Worm (Caenorhabditis elegans) whole organism, L4/young adult: Measurements from ENCODE around the gene K03H6.1.

Experiments used
- W03F9.2 ChIP-seq: fragments of 150-350 bp; optimal IDR thresholded peaks from 2 replicates; lab custom pipeline; 2014; ENCODE audit warnings: missing biosample characterization, missing genetic modification characterization
- dao-5 ChIP-seq: sonication (generic microtip); optimal IDR thresholded peaks from 2 replicates; lab custom pipeline; 2016; ENCODE audit warnings: missing genotype, missing genetic modification characterization, moderate library complexity, missing compliant biosample characterization
- him-1 ChIP-seq: sonication (generic microtip); optimal IDR thresholded peaks from 2 replicates; lab custom pipeline; 2016; ENCODE audit warnings: missing genotype, missing genetic modification reagents, missing genetic modification characterization, missing compliant biosample characterization

The K03H6.1 gene

DNA sequence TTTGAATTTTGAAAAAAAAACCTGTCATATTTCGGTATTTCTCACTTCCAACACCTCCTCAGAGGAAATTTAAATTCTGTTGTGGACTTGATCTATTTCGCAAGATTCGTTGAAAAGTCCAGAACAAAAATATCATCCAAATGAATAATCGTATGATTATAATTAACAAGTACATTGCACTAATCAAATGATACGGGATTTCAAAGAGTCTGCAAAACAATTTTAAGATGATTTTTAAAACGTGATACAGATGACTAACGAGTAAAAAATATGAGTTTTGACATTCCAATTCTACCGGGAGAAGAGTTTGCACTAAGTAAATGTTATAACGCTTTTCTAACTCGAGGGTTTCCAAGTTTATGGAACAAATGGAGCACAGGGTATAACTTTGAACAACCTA is 1.2 kb upstream of the K03H6.1 start:
- TF ChIP-seq him-1 (tag; lab: Kevin White, UChicago) (no peak), dao-5 (tag; lab: Kevin White, UChicago) (no peak), W03F9.2 (tag; lab: Kevin White, UChicago) (no peak)

DNA sequence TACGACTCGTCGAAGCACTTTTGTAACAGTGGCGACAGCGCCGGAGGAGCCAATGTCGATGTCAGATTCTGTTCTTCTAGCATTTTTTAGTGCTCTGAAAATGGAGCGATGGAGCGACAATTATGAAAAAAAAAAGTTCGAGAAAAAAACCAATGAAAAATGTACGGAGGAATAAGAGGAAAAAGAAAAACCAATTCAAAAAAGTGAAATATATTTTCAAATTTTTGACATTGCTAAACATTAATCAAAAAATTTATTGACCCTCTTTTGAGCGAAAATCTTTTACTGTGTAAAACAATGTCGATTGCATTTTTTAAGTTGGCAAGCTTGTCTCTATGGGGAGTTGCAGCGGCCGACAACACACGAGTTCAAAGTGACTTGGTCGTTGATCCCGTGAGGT is 12.8 kb downstream of the K03H6.1 start, which contains the start of gene K03H6.5:
K03H6.5 (minus strand) TSS at position 101 of the 400 bp plus-strand sequence.
- TF ChIP-seq him-1 (tag; lab: Kevin White, UChicago): no peak
- no peak for TF ChIP-seq dao-5 (tag; lab: Kevin White, UChicago)
- TF ChIP-seq W03F9.2 (tag; lab: Kevin White, UChicago): no peak

DNA sequence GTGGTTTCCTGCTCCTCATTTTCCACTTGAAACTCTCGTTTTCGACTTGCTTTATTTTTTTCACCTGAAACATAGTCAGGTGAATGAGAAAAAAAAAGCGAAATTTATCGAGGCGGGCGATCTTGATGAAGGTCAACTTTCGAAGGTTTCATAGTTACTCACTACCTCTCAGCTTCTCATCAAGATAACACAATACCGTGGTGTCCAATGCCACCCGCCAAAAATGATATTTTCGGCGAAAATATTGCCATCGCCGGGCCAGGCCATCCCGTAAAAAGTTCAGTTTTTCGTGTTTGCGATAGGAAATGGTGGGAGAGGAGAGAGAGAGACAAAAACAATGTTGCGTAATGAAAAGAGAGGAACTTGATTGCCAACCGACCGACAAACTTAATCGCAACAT is 23.6 kb downstream of the K03H6.1 start:
- no peak for TF ChIP-seq him-1 (tag; lab: Kevin White, UChicago)
- TF ChIP-seq W03F9.2 (tag; lab: Kevin White, UChicago): no peak
- no peak for TF ChIP-seq dao-5 (tag; lab: Kevin White, UChicago)

DNA sequence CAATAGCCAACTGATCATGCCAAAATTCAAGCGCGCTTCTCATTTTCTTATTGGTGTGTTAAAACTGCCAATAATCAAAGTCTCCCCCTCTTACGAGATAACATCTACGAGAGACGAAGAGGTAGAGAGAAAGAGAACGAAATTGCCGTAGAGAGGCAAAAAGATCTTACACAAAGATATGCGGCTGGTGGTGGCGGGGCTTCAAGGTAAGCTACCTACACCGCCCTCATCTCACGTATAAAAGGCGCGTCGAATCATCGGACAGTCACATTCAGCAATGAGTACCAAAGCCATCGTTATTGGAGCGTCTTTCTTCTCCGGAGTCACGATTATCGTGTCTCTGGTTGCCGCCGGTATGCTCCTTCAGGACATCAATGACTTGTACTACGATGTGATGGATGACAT is 24.9 kb downstream of the K03H6.1 start, which contains the start of gene col-107:
col-107 (plus strand) TSS at position 265 of the 405 bp plus-strand sequence.
- TF ChIP-seq him-1 (tag; lab: Kevin White, UChicago) (no peak), W03F9.2 (tag; lab: Kevin White, UChicago) (no peak), dao-5 (tag; lab: Kevin White, UChicago) (no peak)

DNA sequence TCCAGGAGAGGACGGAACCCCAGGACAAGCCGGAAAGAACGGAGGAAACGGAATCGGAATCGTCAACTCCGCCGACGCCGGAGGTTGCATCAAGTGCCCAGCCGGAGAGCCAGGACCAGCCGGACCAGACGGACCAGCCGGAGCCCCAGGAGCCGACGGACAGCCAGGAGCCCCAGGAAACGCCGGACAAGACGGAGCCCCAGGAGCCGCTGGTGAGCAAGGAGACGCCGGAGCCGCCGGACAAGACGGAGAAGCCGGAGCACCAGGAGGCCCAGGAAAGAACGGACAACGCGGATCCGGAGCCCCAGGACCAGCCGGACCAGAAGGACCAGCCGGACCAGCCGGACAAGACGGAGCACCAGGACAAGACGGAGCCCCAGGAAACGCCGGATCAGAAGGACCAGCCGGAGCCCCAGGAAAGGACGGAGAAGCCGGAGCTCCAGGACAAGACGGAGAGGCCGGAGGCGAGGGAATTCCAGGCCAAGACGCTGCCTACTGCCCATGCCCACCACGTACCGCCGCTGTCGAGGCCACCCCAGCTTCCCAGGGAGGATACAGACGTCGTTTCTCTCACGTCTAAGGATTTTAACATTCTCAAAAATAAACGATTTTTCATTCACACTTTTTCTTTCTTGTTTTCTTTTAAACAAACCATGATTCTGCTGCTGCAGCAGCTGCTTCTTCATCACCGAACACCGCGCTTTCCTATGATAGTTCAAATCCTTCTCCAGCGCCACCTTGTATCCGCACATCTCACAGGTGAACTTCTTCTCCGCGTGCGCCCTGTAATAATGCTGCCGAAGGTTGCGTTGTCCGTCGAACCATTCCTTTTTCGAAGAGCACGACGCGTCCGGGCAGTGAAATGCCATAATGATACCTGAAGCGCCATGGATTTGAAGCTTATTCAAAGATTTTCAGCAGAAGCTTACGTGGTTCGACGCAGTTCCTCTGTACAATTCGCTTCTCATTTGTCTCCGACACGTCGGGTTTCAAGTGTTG is 25.9 kb downstream of the K03H6.1 start:
- no peak for TF ChIP-seq him-1 (tag; lab: Kevin White, UChicago)
- TF ChIP-seq W03F9.2 (tag; lab: Kevin White, UChicago): no peak
- no peak for TF ChIP-seq dao-5 (tag; lab: Kevin White, UChicago)

DNA sequence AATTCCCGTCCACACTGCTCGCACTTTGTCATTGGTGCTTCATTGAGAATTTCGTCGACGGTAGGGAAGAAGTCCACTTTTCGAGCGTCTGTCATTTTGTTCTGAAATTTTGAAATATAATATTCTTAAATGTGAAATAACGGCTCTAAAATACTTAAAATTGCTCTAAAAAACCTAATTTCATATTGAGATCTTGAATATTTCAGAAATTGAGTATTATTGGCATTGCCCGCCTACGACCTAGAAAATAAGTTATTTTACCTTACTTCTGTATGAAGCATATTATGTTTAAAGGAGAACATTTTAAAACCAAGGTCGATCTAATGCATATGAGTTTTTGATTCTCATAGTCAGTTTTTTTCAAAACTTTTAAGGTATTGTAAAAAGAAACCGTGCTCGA is 26.6 kb downstream of the K03H6.1 start, which contains the start of gene C34H4.5:
C34H4.5 (minus strand) TSS at position 101 of the 400 bp plus-strand sequence.
- TF ChIP-seq W03F9.2 (tag; lab: Kevin White, UChicago): no peak
- no peak for TF ChIP-seq him-1 (tag; lab: Kevin White, UChicago)
- no peak for TF ChIP-seq dao-5 (tag; lab: Kevin White, UChicago)

DNA sequence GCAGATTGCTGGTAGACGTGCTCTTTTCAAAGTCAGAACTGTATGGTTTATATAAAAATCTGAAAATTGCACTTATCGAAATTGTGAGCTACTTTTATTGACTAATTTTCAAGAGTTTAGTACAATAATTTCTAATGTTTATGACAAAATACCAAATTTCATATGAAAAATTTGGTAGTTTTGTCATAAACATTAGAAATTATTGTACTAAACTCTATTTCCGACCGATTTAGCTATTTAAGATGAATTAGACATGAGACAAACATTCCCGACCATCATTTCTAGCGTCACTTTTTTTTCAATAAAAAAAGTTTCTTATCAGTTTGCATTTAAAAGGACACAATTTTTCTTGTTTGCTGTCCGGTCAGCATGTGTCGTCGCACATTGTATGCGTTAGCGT is 27.1 kb downstream of the K03H6.1 start, which contains the start of gene tag-244:
tag-244 (plus strand) TSS at position 301 of the 400 bp plus-strand sequence.
- TF ChIP-seq dao-5 (tag; lab: Kevin White, UChicago) (no peak), him-1 (tag; lab: Kevin White, UChicago) (no peak), W03F9.2 (tag; lab: Kevin White, UChicago) (no peak)

DNA sequence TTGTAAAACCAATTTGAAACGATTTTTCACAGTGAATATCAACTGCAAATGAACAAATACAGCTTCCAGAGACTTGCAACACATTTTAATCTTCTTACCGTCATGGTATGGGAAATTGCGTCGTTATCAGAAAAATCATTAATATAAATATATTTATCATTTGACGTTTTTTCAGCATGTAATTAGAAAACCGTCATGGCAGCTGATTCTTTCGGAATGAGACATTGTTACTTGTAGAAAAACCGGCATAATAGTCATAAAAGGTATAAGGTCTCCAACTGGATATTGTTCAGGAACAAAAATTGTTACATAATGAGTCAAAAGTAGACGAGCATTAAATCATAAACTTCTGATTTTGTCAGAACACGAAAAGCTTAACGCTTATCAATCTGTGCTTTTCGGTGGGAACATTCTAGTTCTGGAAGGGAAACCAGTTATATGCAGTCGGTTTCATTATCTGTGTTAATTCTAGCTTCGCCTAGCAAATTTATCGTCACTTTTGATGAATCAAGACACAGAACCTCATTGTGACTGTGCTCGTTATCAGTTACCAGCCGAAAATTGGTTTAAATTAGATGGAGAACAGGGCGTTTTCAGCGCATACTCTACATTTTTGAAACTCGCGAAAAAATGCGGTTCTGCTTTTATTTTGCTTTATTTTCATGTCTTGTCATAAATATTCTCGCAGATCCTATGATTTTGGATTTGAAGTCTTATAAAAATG is 29.8 kb downstream of the K03H6.1 start, which contains the start of gene C34H4.2:
C34H4.2 (plus strand) TSS at position 558 of the 724 bp plus-strand sequence.
- no peak for TF ChIP-seq him-1 (tag; lab: Kevin White, UChicago)
- TF ChIP-seq dao-5 (tag; lab: Kevin White, UChicago): no peak
- no peak for TF ChIP-seq W03F9.2 (tag; lab: Kevin White, UChicago)

DNA sequence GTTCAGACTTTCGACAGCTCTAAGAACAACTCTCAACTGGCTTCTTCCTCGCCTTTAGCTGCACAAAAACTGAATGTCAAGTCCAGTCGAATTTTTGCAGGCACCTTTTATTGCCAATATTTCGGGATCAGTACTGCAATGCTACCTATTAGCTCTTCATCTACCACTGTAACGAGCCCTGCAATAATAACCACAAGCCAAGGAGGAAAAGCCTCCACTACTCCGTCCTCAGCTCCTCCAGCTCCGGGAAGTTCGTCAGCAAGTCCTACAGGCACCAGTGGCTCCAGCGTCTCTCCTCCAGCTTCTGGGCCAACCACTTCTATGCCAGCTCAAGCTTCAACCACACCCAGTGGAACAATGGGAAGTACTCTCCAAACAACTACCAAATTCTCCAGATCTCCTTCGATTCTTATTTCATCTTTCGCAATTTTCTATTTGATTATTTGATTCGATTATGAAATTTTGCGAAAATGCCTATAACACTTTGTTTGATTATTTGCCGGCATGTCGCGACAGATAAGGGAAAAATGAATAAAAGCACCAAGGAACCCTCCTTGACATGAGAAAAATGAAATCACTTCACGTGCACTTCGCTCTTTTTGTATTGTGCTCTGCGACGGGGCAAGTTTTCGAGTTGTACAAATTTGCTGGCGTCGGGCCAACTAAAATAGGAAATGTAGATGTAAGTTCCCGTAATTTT is 31.7 kb downstream of the K03H6.1 start, which contains the start of gene C34H4.1:
C34H4.1 (plus strand) TSS at position 559 of the 700 bp plus-strand sequence.
- no peak for TF ChIP-seq W03F9.2 (tag; lab: Kevin White, UChicago)
- TF ChIP-seq dao-5 (tag; lab: Kevin White, UChicago): no peak
- no peak for TF ChIP-seq him-1 (tag; lab: Kevin White, UChicago)

DNA sequence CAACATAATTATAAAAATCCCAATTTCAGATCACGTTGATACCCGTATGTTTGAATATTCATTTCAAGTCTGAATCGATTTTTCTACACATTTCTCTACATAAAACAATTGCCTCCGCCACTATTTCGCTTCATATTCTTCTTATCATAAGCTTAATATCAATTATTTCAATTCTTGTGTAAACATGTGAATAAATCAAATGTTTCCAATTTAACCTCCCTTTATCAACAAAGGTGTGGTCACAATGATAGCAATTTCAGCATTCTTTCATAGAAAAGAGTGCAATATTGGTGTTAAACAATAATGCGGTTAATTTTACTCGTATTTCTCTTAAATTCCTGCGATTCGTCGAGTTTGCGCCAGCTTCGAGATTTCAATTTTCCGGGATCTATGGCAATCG is 36.4 kb downstream of the K03H6.1 start, which contains the start of gene Y41D4B.17:
Y41D4B.17 (plus strand) TSS at position 174 of the 400 bp plus-strand sequence.
- TF ChIP-seq him-1 (tag; lab: Kevin White, UChicago): no peak
- no peak for TF ChIP-seq dao-5 (tag; lab: Kevin White, UChicago)
- no peak for TF ChIP-seq W03F9.2 (tag; lab: Kevin White, UChicago)

DNA sequence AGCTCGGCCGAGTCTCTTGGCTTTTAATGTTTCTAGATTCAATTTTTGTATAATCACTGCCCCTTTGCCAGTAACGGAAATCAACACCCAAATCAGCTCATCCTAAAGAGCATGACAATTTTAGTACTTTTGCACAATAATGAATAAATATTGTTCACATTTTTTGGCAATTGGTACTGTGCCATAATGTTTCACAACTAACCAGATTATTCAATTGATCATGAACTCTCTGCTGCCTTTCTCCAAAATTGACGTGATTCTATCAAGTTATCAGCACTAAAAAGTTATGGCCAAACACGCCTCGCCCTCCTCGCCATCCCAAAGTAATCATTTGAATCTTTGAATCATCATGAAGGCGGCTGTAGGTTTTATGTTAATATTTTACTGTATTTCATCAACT is 38.4 kb downstream of the K03H6.1 start, which contains the start of gene hpo-6:
hpo-6 (plus strand) TSS at position 301 of the 400 bp plus-strand sequence.
- TF ChIP-seq W03F9.2 (tag; lab: Kevin White, UChicago): no peak
- no peak for TF ChIP-seq him-1 (tag; lab: Kevin White, UChicago)
- TF ChIP-seq dao-5 (tag; lab: Kevin White, UChicago): no peak
